Fruit fly (Drosophila melanogaster): ENCODE data around the gene CG12091.
A peak's percentile ranks its signal among the peaks of the same experiment; 100 is the strongest.

CG12091 gene

dm6 chr3L:1489523-1489922 is 47.1 kb downstream of the CG12091 start, which contains the start of gene stet (continued):
- TF ChIP-seq Med (GFP tag) (peak; percentile 52), Gug (GFP tag; IDR thresholded peaks at IDR 0.05) (no peak), pfk (GFP tag; optimal IDR thresholded peaks at IDR 0.05) (no peak), CG31365 (tag; optimal IDR thresholded peaks at IDR 0.05) (no peak), CG7786 (GFP tag; optimal IDR thresholded peaks at IDR 0.05) (no peak), CG13624 (GFP tag; optimal IDR thresholded peaks at IDR 0.05) (no peak), dysf (GFP tag; IDR thresholded peaks at IDR 0.05) (no peak), pum (GFP tag; optimal IDR thresholded peaks at IDR 0.05) (no peak), ranshi (GFP tag; IDR thresholded peaks at IDR 0.05) (no peak), E2f2 (GFP tag; IDR thresholded peaks at IDR 0.05) (0 out of 2 replicates have a peak, but pooled peaks have one; percentile 6), unc-4 (GFP tag; IDR thresholded peaks at IDR 0.05; ENCODE audit: partially characterized antibody) (0 out of 2 replicates have a peak, but pooled peaks have one; percentile 18), CG8765 (GFP tag; IDR thresholded peaks at IDR 0.05) (no peak), chm (GFP tag; IDR thresholded peaks at IDR 0.05) (no peak), CG7357 (GFP tag; IDR thresholded peaks at IDR 0.05) (no peak), CG14965 (GFP tag; optimal IDR thresholded peaks at IDR 0.05; ENCODE audit: borderline replicate concordance) (no peak), onecut (GFP tag; IDR thresholded peaks at IDR 0.05) (peak; percentile 27; the same call in 1 of the 2 replicates), CG33213 (GFP tag; optimal IDR thresholded peaks at IDR 0.05) (no peak), Neu2 (GFP tag; optimal IDR thresholded peaks at IDR 0.05; ENCODE audit: borderline replicate concordance) (no peak), CG3847 (GFP tag; IDR thresholded peaks at IDR 0.05) (no peak), sd (tag; optimal IDR thresholded peaks at IDR 0.05) (peak; percentile 68), mld (GFP tag; IDR thresholded peaks at IDR 0.05; ENCODE audit: partially characterized antibody) (no peak), pzg (GFP tag; optimal IDR thresholded peaks at IDR 0.05) (peak; percentile 19), CG4360 (GFP tag; IDR thresholded peaks at IDR 0.05) (no peak), NfI (GFP tag; optimal IDR thresholded peaks at IDR 0.05) (no peak), Awh (GFP tag; IDR thresholded peaks at IDR 0.05) (peak; percentile 17; the same call in 1 of the 2 replicates), wdn (GFP tag; IDR thresholded peaks at IDR 0.05) (no peak), odd (GFP tag; optimal IDR thresholded peaks at IDR 0.05) (no peak), HLH3B (GFP tag; IDR thresholded peaks at IDR 0.05) (peak; percentile 35; the same call in 1 of the 2 replicates), D19B (GFP tag; optimal IDR thresholded peaks at IDR 0.05) (peak; percentile 44), fd64A (GFP tag; optimal IDR thresholded peaks at IDR 0.05) (no peak), CG11560 (tag; IDR thresholded peaks at IDR 0.05) (no peak), ewg (GFP tag; optimal IDR thresholded peaks at IDR 0.05) (peak; percentile 97), CG33557 (GFP tag; optimal IDR thresholded peaks at IDR 0.05) (no peak), chif (GFP tag; optimal IDR thresholded peaks at IDR 0.05) (no peak), MTF-1 (GFP tag; optimal IDR thresholded peaks at IDR 0.05; ENCODE audit: borderline replicate concordance) (no peak), Myb (GFP tag; optimal IDR thresholded peaks at IDR 0.05) (no peak), Xbp1 (GFP tag; optimal IDR thresholded peaks at IDR 0.05) (no peak), Sry-δ (GFP tag; optimal IDR thresholded peaks at IDR 0.05) (no peak), CG8478 (optimal IDR thresholded peaks at IDR 0.05) (no peak), slou (GFP tag; optimal IDR thresholded peaks at IDR 0.05) (no peak), Stat92E (GFP tag; optimal IDR thresholded peaks at IDR 0.05) (no peak), Hr78 (GFP tag; optimal IDR thresholded peaks at IDR 0.05) (no peak), jing (GFP tag; optimal IDR thresholded peaks at IDR 0.05) (no peak), Dll (GFP tag; IDR thresholded peaks at IDR 0.05; ENCODE audit: partially characterized antibody) (no peak), B-H1 (GFP tag; IDR thresholded peaks at IDR 0.05) (no peak), CG14014 (GFP tag; IDR thresholded peaks at IDR 0.05) (no peak), zfh2 (GFP tag; optimal IDR thresholded peaks at IDR 0.05) (no peak), Meics (GFP tag; optimal IDR thresholded peaks at IDR 0.05) (no peak), emc (GFP tag; optimal IDR thresholded peaks at IDR 0.05) (no peak), amos (GFP tag; IDR thresholded peaks at IDR 0.05; ENCODE audit: partially characterized antibody) (peak; percentile 20; the same call in 1 of the 2 replicates), CG12155 (GFP tag; optimal IDR thresholded peaks at IDR 0.05) (no peak)
